Worm (Caenorhabditis elegans): ENCODE measurements around the gene taf-13.

taf-13 gene

ce11 chrII:10558962-10559415 is 46.4 kb downstream of the taf-13 start (continued):
- peak; percentile 61 for TF ChIP-seq nhr-11 (tag; optimal IDR thresholded peaks at IDR 0.05)
- TF ChIP-seq ztf-4 (tag; optimal IDR thresholded peaks at IDR 0.05): peak; percentile 76
- peak; percentile 70 for TF ChIP-seq sox-4 (tag; optimal IDR thresholded peaks at IDR 0.05)
- peak; percentile 66 to 78 for TF ChIP-seq lin-35 (GFP tag; optimal IDR thresholded peaks at IDR 0.05)
- TF ChIP-seq dsc-1 (tag; optimal IDR thresholded peaks at IDR 0.05): peak; percentile 70
- TF ChIP-seq blmp-1 (tag; optimal IDR thresholded peaks at IDR 0.05): peak; percentile 77
- TF ChIP-seq ama-1 (optimal IDR thresholded peaks at IDR 0.05): peak; percentile 58
- TF ChIP-seq lin-14 (GFP tag; optimal IDR thresholded peaks at IDR 0.05): peak; percentile 97
- peak; percentile 69 for TF ChIP-seq efl-3 (GFP tag; optimal IDR thresholded peaks at IDR 0.05)
- TF ChIP-seq ztf-11 (tag; optimal IDR thresholded peaks at IDR 0.05): peak in 1 of 2 experiments; percentile 79
- TF ChIP-seq pax-3 (tag; optimal IDR thresholded peaks at IDR 0.05): peak; percentile 77
- TF ChIP-seq nhr-90 (tag; optimal IDR thresholded peaks at IDR 0.05; ENCODE audit: poor library complexity): peak; percentile 79
- peak; percentile 10 for TF ChIP-seq fkh-10 (GFP tag; optimal IDR thresholded peaks at IDR 0.05)
- TF ChIP-seq aha-1 (tag; optimal IDR thresholded peaks at IDR 0.05): peak; percentile 87
- TF ChIP-seq sptf-1 (tag; optimal IDR thresholded peaks at IDR 0.05): no peak
- no peak for TF ChIP-seq fkh-4 (tag; optimal IDR thresholded peaks at IDR 0.05; ENCODE audit: borderline replicate concordance)
- peak; percentile 78 for TF ChIP-seq unc-86 (tag; optimal IDR thresholded peaks at IDR 0.05)
- TF ChIP-seq tbx-2 (tag; optimal IDR thresholded peaks at IDR 0.05): peak; percentile 86
- TF ChIP-seq irx-1 (tag; optimal IDR thresholded peaks at IDR 0.05): peak; percentile 78
- TF ChIP-seq pag-3 (tag; optimal IDR thresholded peaks at IDR 0.05; ENCODE audit: borderline replicate concordance, insufficient read depth): no peak
- TF ChIP-seq nhr-19 (GFP tag; conservative IDR thresholded peaks at IDR 0.05): peak; percentile 87
- TF ChIP-seq nhr-77 (tag; optimal IDR thresholded peaks at IDR 0.05): no peak
- peak; percentile 87 for TF ChIP-seq xbp-1 (tag; optimal IDR thresholded peaks at IDR 0.05)
- peak; percentile 43 for TF ChIP-seq jun-1 (tag; optimal IDR thresholded peaks at IDR 0.05)

- TF ChIP-seq unc-130 (tag; optimal IDR thresholded peaks at IDR 0.05) (peak; percentile 65), mdl-1 (tag; optimal IDR thresholded peaks at IDR 0.05) (peak in 1 of 2 experiments; percentile 87), fkh-10 (GFP tag; optimal IDR thresholded peaks at IDR 0.05) (no peak), efl-1 (optimal IDR thresholded peaks at IDR 0.05) (peak in 1 of 2 experiments; percentile 3), efl-1 (GFP tag; optimal IDR thresholded peaks at IDR 0.05 in 1 of 2) (peak in 1 of 2 experiments; percentile 89), mab-9 (GFP tag; IDR thresholded peaks at IDR 0.05) (no peak), nhr-19 (GFP tag; conservative IDR thresholded peaks at IDR 0.05) (peak; percentile 34; the same call in 1 of the 2 replicates), lin-14 (GFP tag; optimal IDR thresholded peaks at IDR 0.05) (peak; percentile 61), nhr-28 (tag; optimal IDR thresholded peaks at IDR 0.05) (no peak), mep-1 (tag; optimal IDR thresholded peaks at IDR 0.05) (peak; percentile 18), aha-1 (tag; optimal IDR thresholded peaks at IDR 0.05) (no peak), blmp-1 (tag; optimal IDR thresholded peaks at IDR 0.05) (no peak), jun-1 (tag; optimal IDR thresholded peaks at IDR 0.05) (no peak), ztf-11 (tag; optimal IDR thresholded peaks at IDR 0.05) (no peak), nhr-77 (tag; optimal IDR thresholded peaks at IDR 0.05) (no peak), dpl-1 (GFP tag; optimal IDR thresholded peaks at IDR 0.05) (peak in 1 of 3 experiments; percentile 2), ztf-4 (tag; optimal IDR thresholded peaks at IDR 0.05) (peak; percentile 14), nhr-71 (tag; optimal IDR thresholded peaks at IDR 0.05) (peak; percentile 37), rnt-1 (tag; optimal IDR thresholded peaks at IDR 0.05) (peak; percentile 85), lsy-2 (tag; optimal IDR thresholded peaks at IDR 0.05) (peak; percentile 41 to 43), ceh-63 (GFP tag; optimal IDR thresholded peaks at IDR 0.05) (no peak), lir-3 (tag; optimal IDR thresholded peaks at IDR 0.05; ENCODE audit: poor library complexity) (peak; percentile 45), nhr-12 (tag; optimal IDR thresholded peaks at IDR 0.05) (no peak), nhr-11 (tag; optimal IDR thresholded peaks at IDR 0.05) (peak; percentile 1)
These were observed 47.1 kb downstream of the taf-13 start for ce11 chrII:10558345-10558744.

DNA sequence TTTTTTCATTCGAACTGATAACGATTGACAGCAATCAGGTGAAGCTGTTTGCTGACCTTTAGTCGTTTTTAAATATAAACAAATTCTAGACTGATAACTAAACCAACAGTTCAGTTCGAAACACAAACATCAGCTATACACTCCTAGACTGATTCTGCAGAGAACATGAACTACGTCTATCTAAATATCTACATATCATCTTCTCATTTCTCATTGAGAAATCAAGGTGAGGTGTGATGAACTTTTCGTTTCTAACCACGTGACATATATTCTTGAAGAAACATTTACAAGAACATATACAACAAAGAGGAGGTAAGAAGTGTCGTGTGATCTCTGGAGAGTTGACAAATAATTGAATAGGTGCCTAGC is 48.2 kb downstream of the taf-13 start:
- TF ChIP-seq nhr-12 (tag; optimal IDR thresholded peaks at IDR 0.05) (no peak), nhr-11 (tag; optimal IDR thresholded peaks at IDR 0.05) (no peak), grh-1 (GFP tag; IDR thresholded peaks at IDR 0.05) (0 out of 2 replicates have a peak, but pooled peaks have one; percentile 28), irx-1 (tag; optimal IDR thresholded peaks at IDR 0.05) (peak; percentile 53), swsn-7 (tag; optimal IDR thresholded peaks at IDR 0.05) (peak; percentile 37), jun-1 (tag; optimal IDR thresholded peaks at IDR 0.05) (no peak), efl-1 (optimal IDR thresholded peaks at IDR 0.05) (peak in 1 of 2 experiments; percentile 26), efl-1 (GFP tag; optimal IDR thresholded peaks at IDR 0.05 in 1 of 2) (peak in 1 of 2 experiments; percentile 31), ets-5 (GFP tag; IDR thresholded peaks at IDR 0.05) (no peak), nhr-84 (tag; optimal IDR thresholded peaks at IDR 0.05) (no peak), mep-1 (tag; optimal IDR thresholded peaks at IDR 0.05) (peak; percentile 88), dsc-1 (tag; optimal IDR thresholded peaks at IDR 0.05) (no peak), nhr-85 (tag) (peak; percentile 97), fkh-4 (tag; optimal IDR thresholded peaks at IDR 0.05; ENCODE audit: borderline replicate concordance) (no peak), snpc-4 (tag; optimal IDR thresholded peaks at IDR 0.05) (peak; percentile 26), ztf-4 (tag; optimal IDR thresholded peaks at IDR 0.05) (peak; percentile 21), C04F5.9 (tag; optimal IDR thresholded peaks at IDR 0.05) (no peak), mdl-1 (tag; optimal IDR thresholded peaks at IDR 0.05) (peak in 1 of 2 experiments; percentile 47), pax-3 (tag; optimal IDR thresholded peaks at IDR 0.05) (peak; percentile 15), nhr-28 (tag; optimal IDR thresholded peaks at IDR 0.05) (no peak), aha-1 (tag; optimal IDR thresholded peaks at IDR 0.05) (no peak), isw-1 (GFP tag; IDR thresholded peaks at IDR 0.05) (no peak), hlh-4 (tag; optimal IDR thresholded peaks at IDR 0.05) (no peak)
